Worm (Caenorhabditis elegans): ENCODE measurements around the gene srz-13.
A peak's percentile ranks its signal among the peaks of the same experiment; 100 is the strongest.

Gene srz-13

ce11 chrV:16155111-16155510 is 27.1 kb upstream of the srz-13 start, which contains the start of gene str-97:
Gene str-97, minus strand, starts transcription at chrV:16155211.
- TF ChIP-seq ama-1 (optimal IDR thresholded peaks at IDR 0.05) (no peak), dmd-4 (tag; optimal IDR thresholded peaks at IDR 0.05) (no peak), F13H6.1 (tag; optimal IDR thresholded peaks at IDR 0.05) (no peak), snpc-4 (tag; optimal IDR thresholded peaks at IDR 0.05) (no peak)

ce11 chrV:16158391-16158790 is 23.8 kb upstream of the srz-13 start, which contains the start of gene str-99:
Gene str-99, minus strand, starts transcription at chrV:16158491.
- no peak for TF ChIP-seq aly-2 (tag; optimal IDR thresholded peaks at IDR 0.05)
- no peak for TF ChIP-seq peb-1 (tag; optimal IDR thresholded peaks at IDR 0.05)
- TF ChIP-seq C34F6.9 (tag; optimal IDR thresholded peaks at IDR 0.05) = no peak
- TF ChIP-seq elt-3 (tag; optimal IDR thresholded peaks at IDR 0.05) = no peak
- TF ChIP-seq mdl-1 (tag; optimal IDR thresholded peaks at IDR 0.05) = no peak

- TF ChIP-seq nhr-129 (tag; optimal IDR thresholded peaks at IDR 0.05) (no peak), lin-11 (tag; optimal IDR thresholded peaks at IDR 0.05) (no peak), elt-3 (tag; optimal IDR thresholded peaks at IDR 0.05) (no peak), nhr-23 (tag; optimal IDR thresholded peaks at IDR 0.05) (no peak), crh-2 (tag; optimal IDR thresholded peaks at IDR 0.05) (no peak), alr-1 (tag; optimal IDR thresholded peaks at IDR 0.05) (no peak), nhr-25 (tag; optimal IDR thresholded peaks at IDR 0.05) (no peak), nhr-21 (tag; optimal IDR thresholded peaks at IDR 0.05) (no peak), ztf-4 (tag; optimal IDR thresholded peaks at IDR 0.05) (no peak), F13H6.1 (tag; optimal IDR thresholded peaks at IDR 0.05) (no peak)
These were observed 22.6 kb upstream of the srz-13 start, which contains the start of gene F10A3.17 for ce11 chrV:16159594-16159993. Gene F10A3.17, minus strand, starts transcription at chrV:16159694.

ce11 chrV:16160087-16160486 is 22.1 kb upstream of the srz-13 start:
- TF ChIP-seq sma-3 (GFP tag; optimal IDR thresholded peaks at IDR 0.05) (no peak), mbf-1 (tag; optimal IDR thresholded peaks at IDR 0.05) (no peak), ama-1 (optimal IDR thresholded peaks at IDR 0.05) (no peak), nhr-23 (tag; optimal IDR thresholded peaks at IDR 0.05) (no peak), mab-5 (tag; optimal IDR thresholded peaks at IDR 0.05) (no peak), ceh-82 (tag; optimal IDR thresholded peaks at IDR 0.05) (no peak), F13H6.1 (tag; optimal IDR thresholded peaks at IDR 0.05) (no peak), fos-1 (tag; optimal IDR thresholded peaks at IDR 0.05) (peak; percentile 62), nhr-6 (tag; optimal IDR thresholded peaks at IDR 0.05) (no peak), elt-1 (tag; optimal IDR thresholded peaks at IDR 0.05) (no peak), ZK546.5 (tag; optimal IDR thresholded peaks at IDR 0.05) (no peak), lsy-2 (tag; optimal IDR thresholded peaks at IDR 0.05) (no peak), sma-9 (GFP tag; optimal IDR thresholded peaks at IDR 0.05) (no peak), sma-9 (tag; optimal IDR thresholded peaks at IDR 0.05) (no peak), peb-1 (tag; optimal IDR thresholded peaks at IDR 0.05) (no peak), crh-2 (tag; optimal IDR thresholded peaks at IDR 0.05) (no peak), nhr-129 (tag; optimal IDR thresholded peaks at IDR 0.05) (peak; percentile 83), sem-4 (tag; optimal IDR thresholded peaks at IDR 0.05) (no peak), ztf-1 (GFP tag; conservative IDR thresholded peaks at IDR 0.05) (no peak), lin-39 (tag; optimal IDR thresholded peaks at IDR 0.05) (no peak), unc-39 (tag; optimal IDR thresholded peaks at IDR 0.05) (no peak), unc-55 (GFP tag; optimal IDR thresholded peaks at IDR 0.05) (peak; percentile 56)

ce11 chrV:16162124-16162735 is 20.0 kb upstream of the srz-13 start, which contains the start of the genes str-109 and F10A3.11:
Gene str-109, minus strand, starts transcription at chrV:16162224.
Gene F10A3.11, plus strand, starts transcription at chrV:16162685.
- TF ChIP-seq mbf-1 (tag; optimal IDR thresholded peaks at IDR 0.05) (no peak), nhr-11 (tag; optimal IDR thresholded peaks at IDR 0.05) (no peak), lsy-2 (tag; optimal IDR thresholded peaks at IDR 0.05) (no peak), egl-27 (tag; optimal IDR thresholded peaks at IDR 0.05) (no peak), nhr-129 (tag; optimal IDR thresholded peaks at IDR 0.05) (no peak), nhr-25 (tag; optimal IDR thresholded peaks at IDR 0.05) (no peak), nhr-10 (tag; optimal IDR thresholded peaks at IDR 0.05) (no peak), lin-11 (tag; optimal IDR thresholded peaks at IDR 0.05) (no peak), ztf-11 (tag; optimal IDR thresholded peaks at IDR 0.05) (no peak)

Measured in whole organism, L2 larva.